In genomic region chrIII:8029487-8029886, ce11 we compare ENCODE assay signal across 7 worm cellular contexts.
TF ChIP-seq lines count a peak whose summit lies in the region.

F44B9.8 (minus strand) TSS chrIII:8029649.

TF ChIP-seq in whole organism, L1 larva, 84 proteins besides CTCF, POLR2A, EP300 and RAD21 (continues in another document):
- peak; percentile 19 for TF ChIP-seq blmp-1 (tag; optimal IDR thresholded peaks at IDR 0.05; lab: Kevin White, UChicago)
- TF ChIP-seq ama-1 (optimal IDR thresholded peaks at IDR 0.05; lab: Kevin White, UChicago): no peak
- peak; percentile 24 for TF ChIP-seq lir-3 (tag; optimal IDR thresholded peaks at IDR 0.05; lab: Kevin White, UChicago; ENCODE audit: poor library complexity)
- TF ChIP-seq mdl-1 (tag; optimal IDR thresholded peaks at IDR 0.05; lab: Kevin White, UChicago): peak in 1 of 2 experiments; percentile 32
- peak; percentile 60 to 82 (median 76) for TF ChIP-seq dpl-1 (GFP tag; optimal IDR thresholded peaks at IDR 0.05; lab: Kevin White, UChicago)
- TF ChIP-seq C04F5.9 (tag; optimal IDR thresholded peaks at IDR 0.05; lab: Kevin White, UChicago): peak; percentile 7
- TF ChIP-seq unc-130 (tag; optimal IDR thresholded peaks at IDR 0.05; lab: Kevin White, UChicago): peak; percentile 73
- peak; percentile 72 for TF ChIP-seq nhr-20 (tag; optimal IDR thresholded peaks at IDR 0.05; lab: Kevin White, UChicago)
- TF ChIP-seq ceh-90 (tag; optimal IDR thresholded peaks at IDR 0.05; lab: Kevin White, UChicago): no peak
- TF ChIP-seq efl-1 (optimal IDR thresholded peaks at IDR 0.05; lab: Kevin White, UChicago): peak; percentile 72 to 76
- peak; percentile 73 to 95 for TF ChIP-seq efl-1 (GFP tag; optimal IDR thresholded peaks at IDR 0.05 in 1 of 2; lab: Kevin White, UChicago)
- TF ChIP-seq nhr-47 (tag; optimal IDR thresholded peaks at IDR 0.05; lab: Kevin White, UChicago): peak; percentile 50

TF ChIP-seq in whole organism, L2 larva, 48 proteins besides CTCF, POLR2A, EP300 and RAD21 (continues in another document):
- no peak for TF ChIP-seq elt-3 (tag; optimal IDR thresholded peaks at IDR 0.05; lab: Kevin White, UChicago)
- no peak for TF ChIP-seq nhr-77 (tag; optimal IDR thresholded peaks at IDR 0.05; lab: Kevin White, UChicago)
- TF ChIP-seq R02D3.7 (tag; optimal IDR thresholded peaks at IDR 0.05; lab: Kevin White, UChicago): no peak
- TF ChIP-seq aly-2 (tag; optimal IDR thresholded peaks at IDR 0.05; lab: Kevin White, UChicago): no peak
- TF ChIP-seq fos-1 (tag; optimal IDR thresholded peaks at IDR 0.05; lab: Kevin White, UChicago): peak; percentile 38
- TF ChIP-seq C34F6.9 (tag; optimal IDR thresholded peaks at IDR 0.05; lab: Kevin White, UChicago): peak; percentile 41
- TF ChIP-seq sma-9 (GFP tag; optimal IDR thresholded peaks at IDR 0.05; lab: Kevin White, UChicago): peak; percentile 50
- no peak for TF ChIP-seq sma-9 (tag; optimal IDR thresholded peaks at IDR 0.05; lab: Kevin White, UChicago)
- peak; percentile 57 for TF ChIP-seq sma-3 (GFP tag; optimal IDR thresholded peaks at IDR 0.05; lab: Kevin White, UChicago)
- peak; percentile 63 for TF ChIP-seq lin-13 (GFP tag; optimal IDR thresholded peaks at IDR 0.05; lab: Kevin White, UChicago)
- TF ChIP-seq unc-55 (GFP tag; optimal IDR thresholded peaks at IDR 0.05; lab: Kevin White, UChicago): peak; percentile 72
- peak; percentile 75 for TF ChIP-seq nhr-25 (tag; optimal IDR thresholded peaks at IDR 0.05; lab: Kevin White, UChicago)
- TF ChIP-seq dmd-4 (tag; optimal IDR thresholded peaks at IDR 0.05; lab: Kevin White, UChicago): no peak

TF ChIP-seq in whole organism, L3 larva, 47 proteins besides CTCF, POLR2A, EP300 and RAD21 (continues in another document):
- TF ChIP-seq skn-1 (tag; optimal IDR thresholded peaks at IDR 0.05; lab: Kevin White, UChicago) (no peak), elt-1 (tag; optimal IDR thresholded peaks at IDR 0.05; lab: Kevin White, UChicago) (no peak), ztf-4 (tag; optimal IDR thresholded peaks at IDR 0.05; lab: Kevin White, UChicago) (no peak), egl-5 (tag; optimal IDR thresholded peaks at IDR 0.05; lab: Kevin White, UChicago) (no peak), ztf-11 (tag; optimal IDR thresholded peaks at IDR 0.05; lab: Kevin White, UChicago) (no peak), zag-1 (tag; optimal IDR thresholded peaks at IDR 0.05; lab: Kevin White, UChicago) (no peak), lsy-12 (tag; optimal IDR thresholded peaks at IDR 0.05; lab: Kevin White, UChicago) (peak; percentile 21), ZK546.5 (tag; optimal IDR thresholded peaks at IDR 0.05; lab: Kevin White, UChicago) (no peak), nhr-12 (tag; optimal IDR thresholded peaks at IDR 0.05; lab: Kevin White, UChicago) (no peak), fos-1 (tag; optimal IDR thresholded peaks at IDR 0.05; lab: Kevin White, UChicago) (no peak), ceh-28 (tag; optimal IDR thresholded peaks at IDR 0.05; lab: Kevin White, UChicago) (no peak), eor-1 (tag; optimal IDR thresholded peaks at IDR 0.05; lab: Kevin White, UChicago) (no peak), snpc-4 (tag; optimal IDR thresholded peaks at IDR 0.05; lab: Kevin White, UChicago) (peak; percentile 55), pha-4 (tag; optimal IDR thresholded peaks at IDR 0.05; lab: Kevin White, UChicago) (peak; percentile 92), nhr-28 (tag; optimal IDR thresholded peaks at IDR 0.05; lab: Kevin White, UChicago) (no peak)

TF ChIP-seq in whole organism, L4 larva, 104 proteins besides CTCF, POLR2A, EP300 and RAD21 (continues in another document):
- no peak for TF ChIP-seq lir-3 (tag; optimal IDR thresholded peaks at IDR 0.05; lab: Kevin White, UChicago)
- TF ChIP-seq F10B5.3 (tag; optimal IDR thresholded peaks at IDR 0.05; lab: Kevin White, UChicago): no peak
- no peak for TF ChIP-seq madf-5 (GFP tag; IDR thresholded peaks at IDR 0.05; lab: Robert Waterston, UW)
- TF ChIP-seq ceh-20 (GFP tag; IDR thresholded peaks at IDR 0.05; lab: Robert Waterston, UW): no peak
- no peak for TF ChIP-seq lin-13 (GFP tag; optimal IDR thresholded peaks at IDR 0.05; lab: Kevin White, UChicago)
- no peak for TF ChIP-seq Y48G9A.11 (GFP tag; IDR thresholded peaks at IDR 0.05; lab: Robert Waterston, UW)
- no peak for TF ChIP-seq lim-7 (GFP tag; IDR thresholded peaks at IDR 0.05; lab: Robert Waterston, UW)
- no peak for TF ChIP-seq duxl-1 (tag; optimal IDR thresholded peaks at IDR 0.05; lab: Kevin White, UChicago; ENCODE audit: poor library complexity)
- TF ChIP-seq hmg-1.1 (GFP tag; IDR thresholded peaks at IDR 0.05; lab: Robert Waterston, UW): 0 out of 2 replicates have a peak, but pooled peaks have one; percentile 47
- no peak for TF ChIP-seq cey-2 (tag; optimal IDR thresholded peaks at IDR 0.05; lab: Kevin White, UChicago; ENCODE audit: borderline replicate concordance, insufficient read depth)
- no peak for TF ChIP-seq ceh-62 (tag; optimal IDR thresholded peaks at IDR 0.05; lab: Kevin White, UChicago)
- TF ChIP-seq aha-1 (tag; lab: Kevin White, UChicago): peak; percentile 93
- TF ChIP-seq sdz-12 (GFP tag; optimal IDR thresholded peaks at IDR 0.05; lab: Kevin White, UChicago): no peak
- no peak for TF ChIP-seq Y5F2A.4 (GFP tag; optimal IDR thresholded peaks at IDR 0.05; lab: Kevin White, UChicago)

TF ChIP-seq in whole organism, late embryonic, 69 proteins besides CTCF, POLR2A, EP300 and RAD21:
- TF ChIP-seq hlh-13 (GFP tag; optimal IDR thresholded peaks at IDR 0.05; lab: Kevin White, UChicago) (no peak), ztf-16 (tag; optimal IDR thresholded peaks at IDR 0.05; lab: Kevin White, UChicago) (no peak), nfya-1 (tag; optimal IDR thresholded peaks at IDR 0.05; lab: Kevin White, UChicago) (peak; percentile 44), ceh-45 (GFP tag; IDR thresholded peaks at IDR 0.05; lab: Robert Waterston, UW) (no peak)

TF ChIP-seq in whole organism, mixed stage, embryonic, 35 proteins besides CTCF, POLR2A, EP300 and RAD21:
- TF ChIP-seq nhr-237 (tag; optimal IDR thresholded peaks at IDR 0.05; lab: Kevin White, UChicago) (peak; percentile 31), pha-4 (tag; optimal IDR thresholded peaks at IDR 0.05; lab: Kevin White, UChicago) (peak; percentile 17), flh-1 (GFP tag; optimal IDR thresholded peaks at IDR 0.05; lab: Kevin White, UChicago) (no peak), lsy-2 (tag; optimal IDR thresholded peaks at IDR 0.05; lab: Kevin White, UChicago) (peak; percentile 39)
TF ChIP-seq in whole organism, mixed stage, embryonic: peak in this region for 3.

TF ChIP-seq in whole organism, young adult, 124 proteins besides CTCF, POLR2A, EP300 and RAD21:
- TF ChIP-seq dox-1 (GFP tag; IDR thresholded peaks at IDR 0.05; lab: Robert Waterston, UW) (no peak), madf-10 (tag; optimal IDR thresholded peaks at IDR 0.05; lab: Kevin White, UChicago) (no peak), dpl-1 (GFP tag; optimal IDR thresholded peaks at IDR 0.05; lab: Kevin White, UChicago) (peak; percentile 32), efl-1 (GFP tag; optimal IDR thresholded peaks at IDR 0.05; lab: Kevin White, UChicago) (peak; percentile 42), lin-35 (GFP tag; optimal IDR thresholded peaks at IDR 0.05; lab: Kevin White, UChicago) (no peak), nfya-2 (GFP tag; IDR thresholded peaks at IDR 0.05; lab: Robert Waterston, UW) (no peak), let-526 (GFP tag; IDR thresholded peaks at IDR 0.05; lab: Robert Waterston, UW) (no peak), atf-7 (tag; optimal IDR thresholded peaks at IDR 0.05; lab: Kevin White, UChicago) (no peak), F33H1.4 (GFP tag; IDR thresholded peaks at IDR 0.05; lab: Robert Waterston, UW) (peak; percentile 80), pha-4 (tag; optimal IDR thresholded peaks at IDR 0.05; lab: Kevin White, UChicago) (peak; percentile 9), nhr-80 (tag; optimal IDR thresholded peaks at IDR 0.05; lab: Kevin White, UChicago) (no peak), egl-18 (GFP tag; IDR thresholded peaks at IDR 0.05; lab: Robert Waterston, UW) (no peak), lsl-1 (GFP tag; optimal IDR thresholded peaks at IDR 0.05; lab: Kevin White, UChicago) (peak; percentile 9), F10E7.11 (tag; optimal IDR thresholded peaks at IDR 0.05; lab: Kevin White, UChicago) (no peak), madf-6 (GFP tag; IDR thresholded peaks at IDR 0.05; lab: Robert Waterston, UW) (peak; percentile 62; the same call in 1 of the 2 replicates), snpc-3.4 (tag; optimal IDR thresholded peaks at IDR 0.05; lab: Kevin White, UChicago) (no peak)
